Worm (Caenorhabditis elegans): ENCODE measurements around the gene F44B9.10.
A peak's percentile ranks its signal among the peaks of the same experiment; 100 is the strongest.

The F44B9.10 gene

ce11 chrIII:8043784-8044183, 10.3 kb upstream of the F44B9.10 start (continued):
- peak; percentile 84 to 91 for TF ChIP-seq let-607 (tag; optimal IDR thresholded peaks at IDR 0.05)
- TF ChIP-seq rpc-1 (optimal IDR thresholded peaks at IDR 0.05): peak; percentile 7
- peak; percentile 20 for TF ChIP-seq rpc-1 (tag; optimal IDR thresholded peaks at IDR 0.05)
- TF ChIP-seq tbx-9 (tag; optimal IDR thresholded peaks at IDR 0.05; ENCODE audit: borderline replicate concordance): no peak
- peak; percentile 89 for TF ChIP-seq him-1 (tag; optimal IDR thresholded peaks at IDR 0.05)
- no peak for TF ChIP-seq dpff-1 (tag; optimal IDR thresholded peaks at IDR 0.05)
- peak; percentile 71 for TF ChIP-seq unc-62 (GFP tag; optimal IDR thresholded peaks at IDR 0.05)
- TF ChIP-seq nfyb-1 (GFP tag; IDR thresholded peaks at IDR 0.05): no peak; the same call in 1 of the 2 replicates
- TF ChIP-seq egl-44 (GFP tag; IDR thresholded peaks at IDR 0.05): peak; percentile 93
- peak; percentile 93 for TF ChIP-seq hrde-1 (tag; optimal IDR thresholded peaks at IDR 0.05; ENCODE audit: borderline replicate concordance)
- peak; percentile 76 for TF ChIP-seq madf-8 (GFP tag; conservative IDR thresholded peaks at IDR 0.05)
- TF ChIP-seq snpc-1.3 (tag; optimal IDR thresholded peaks at IDR 0.05; ENCODE audit: insufficient read depth): peak; percentile 89
- peak; percentile 77 for TF ChIP-seq mel-28 (tag; optimal IDR thresholded peaks at IDR 0.05; ENCODE audit: borderline replicate concordance)

ce11 chrIII:8042775-8043174, 9.3 kb upstream of the F44B9.10 start, which contains the start of gene K12H4.6:
Gene K12H4.6, minus strand, starts transcription at chrIII:8042875.
- no peak for TF ChIP-seq F33H1.4 (GFP tag; IDR thresholded peaks at IDR 0.05)
- no peak for TF ChIP-seq rpc-1 (optimal IDR thresholded peaks at IDR 0.05)
- no peak for TF ChIP-seq rpc-1 (tag; optimal IDR thresholded peaks at IDR 0.05)
- no peak for TF ChIP-seq ceh-100 (GFP tag; IDR thresholded peaks at IDR 0.05)

DNA sequence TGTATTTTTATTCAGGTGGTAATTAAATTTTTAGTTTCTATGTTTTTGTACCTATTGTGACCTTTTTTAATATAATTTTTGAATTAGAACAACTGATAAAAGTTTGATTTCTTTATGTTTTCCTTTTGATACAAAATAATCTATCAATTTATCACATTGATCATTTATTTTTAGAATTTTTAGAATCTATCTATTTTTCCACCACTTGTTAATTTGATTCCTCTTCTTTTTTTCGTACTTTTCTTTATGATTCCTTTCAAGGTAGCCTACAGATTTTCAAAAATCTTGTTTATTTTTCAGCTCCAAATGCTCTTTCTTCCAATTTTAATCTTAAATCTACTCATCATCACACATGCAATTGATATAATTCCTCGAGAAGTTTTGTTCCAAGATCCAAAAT, 4.5 kb upstream of the F44B9.10 start, which contains the start of gene dpf-6:
TSS of gene dpf-6 (plus strand) at position 301 of the 400 bp plus-strand sequence.
- TF ChIP-seq ekl-4 (GFP tag; IDR thresholded peaks at IDR 0.05): no peak
- no peak for TF ChIP-seq pbrm-1 (GFP tag; IDR thresholded peaks at IDR 0.05)
- no peak for TF ChIP-seq Y95B8A.8 (GFP tag; IDR thresholded peaks at IDR 0.05)
- no peak for TF ChIP-seq pha-4 (tag; optimal IDR thresholded peaks at IDR 0.05)
- TF ChIP-seq B0035.1 (tag; optimal IDR thresholded peaks at IDR 0.05): no peak
- TF ChIP-seq unc-130 (GFP tag; optimal IDR thresholded peaks at IDR 0.05): no peak
- no peak for TF ChIP-seq ztf-28 (GFP tag; IDR thresholded peaks at IDR 0.05)

ce11 chrIII:8036497-8036896, 3.1 kb upstream of the F44B9.10 start:
- no peak for TF ChIP-seq lin-26 (GFP tag; IDR thresholded peaks at IDR 0.05)
- no peak for TF ChIP-seq nfyb-1 (GFP tag; IDR thresholded peaks at IDR 0.05)
- no peak for TF ChIP-seq tbx-9 (tag; optimal IDR thresholded peaks at IDR 0.05; ENCODE audit: borderline replicate concordance)
- TF ChIP-seq dpl-1 (GFP tag; optimal IDR thresholded peaks at IDR 0.05): no peak

ce11 chrIII:8036050-8036449, 2.6 kb upstream of the F44B9.10 start:
- TF ChIP-seq lin-35 (GFP tag; optimal IDR thresholded peaks at IDR 0.05) (no peak), nfyb-1 (GFP tag; IDR thresholded peaks at IDR 0.05) (no peak), nhr-120 (GFP tag; IDR thresholded peaks at IDR 0.05) (no peak), Y53F4B.3 (GFP tag; IDR thresholded peaks at IDR 0.05) (no peak), dpff-1 (tag; optimal IDR thresholded peaks at IDR 0.05) (no peak), F57A8.1 (GFP tag; optimal IDR thresholded peaks at IDR 0.05) (no peak), repo-1 (tag; optimal IDR thresholded peaks at IDR 0.05) (no peak), tbx-9 (tag; optimal IDR thresholded peaks at IDR 0.05; ENCODE audit: borderline replicate concordance) (no peak), snpc-3.4 (tag; optimal IDR thresholded peaks at IDR 0.05) (no peak), madf-8 (GFP tag; conservative IDR thresholded peaks at IDR 0.05) (no peak), mes-4 (tag; optimal IDR thresholded peaks at IDR 0.05) (no peak), mel-28 (tag; optimal IDR thresholded peaks at IDR 0.05; ENCODE audit: borderline replicate concordance) (no peak), pha-4 (tag; optimal IDR thresholded peaks at IDR 0.05) (no peak)

Data from whole organism, young adult.